Worm (Caenorhabditis elegans) whole organism, dauer: ENCODE results near the gene soc-2.

ENCODE experiments used
- unc-62 ChIP-seq: sonication (generic microtip); optimal IDR thresholded peaks from 2 replicates; lab custom pipeline; 2017; ENCODE audit warnings: missing biosample characterization, missing genetic modification reagents, missing genetic modification characterization

The soc-2 gene

DNA sequence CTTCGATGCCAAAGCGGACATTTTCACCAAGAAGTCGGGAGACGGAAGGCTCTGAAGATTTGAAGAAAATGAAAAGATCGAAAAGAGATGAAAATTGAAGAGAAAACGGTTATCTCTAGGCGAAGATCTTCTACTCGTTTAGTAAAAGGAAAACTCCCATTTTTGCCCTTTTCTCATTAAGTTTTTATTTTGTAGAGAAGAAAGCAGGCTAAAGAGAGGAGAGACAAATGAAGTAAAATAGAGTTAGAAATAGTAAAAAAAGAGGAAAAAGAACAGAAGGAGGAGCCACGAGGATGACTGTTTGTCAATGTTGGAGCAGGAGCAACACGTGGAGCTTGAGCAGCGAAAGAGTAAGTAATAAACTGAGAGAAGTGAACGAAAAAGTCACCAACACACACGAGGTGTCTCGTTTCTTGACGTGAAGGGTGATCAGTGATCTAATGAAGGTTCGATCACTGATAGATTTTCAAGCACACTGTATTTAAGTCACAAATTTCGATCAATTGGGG lies 63.4 kb downstream of the soc-2 start, which contains the start of gene ivd-1:
Gene ivd-1, minus strand, starts transcription at position 51 of the 509 bp plus-strand sequence.
- TF ChIP-seq unc-62 (GFP tag; lab: Kevin White, UChicago), result no peak

ce11 chrIV:5086961-5087326 lies 65.3 kb downstream of the soc-2 start:
- TF ChIP-seq unc-62 (GFP tag; lab: Kevin White, UChicago), result no peak

ce11 chrIV:5086243-5086960 lies 65.9 kb downstream of the soc-2 start:
- no peak for TF ChIP-seq unc-62 (GFP tag; lab: Kevin White, UChicago)

ce11 chrIV:5085782-5086181 lies 66.5 kb downstream of the soc-2 start:
- no peak for TF ChIP-seq unc-62 (GFP tag; lab: Kevin White, UChicago)

DNA sequence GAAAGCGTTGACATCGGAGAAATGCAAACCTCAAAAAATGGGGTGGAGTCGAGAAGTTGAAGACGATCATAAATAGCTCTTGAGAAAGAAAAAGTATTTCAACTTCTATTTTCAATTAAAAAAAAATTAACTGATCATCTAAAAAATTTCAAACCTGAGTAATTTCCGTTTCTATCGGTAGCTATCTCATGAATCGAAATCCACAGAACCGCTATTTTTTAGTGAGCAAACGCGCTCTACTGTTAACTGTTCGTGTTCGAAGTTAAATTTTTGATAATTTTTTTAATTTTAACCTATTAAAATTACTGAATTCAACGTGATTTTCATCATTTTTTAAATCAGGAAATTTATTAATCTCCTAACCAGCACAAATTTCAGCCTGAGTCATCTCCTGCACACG lies 68.5 kb downstream of the soc-2 start:
- no peak for TF ChIP-seq unc-62 (GFP tag; lab: Kevin White, UChicago)

- no peak for TF ChIP-seq unc-62 (GFP tag; lab: Kevin White, UChicago)
Observed at ce11 chrIV:5082900-5083530, 69.3 kb downstream of the soc-2 start, which contains the start of gene pygo-1. Gene pygo-1, plus strand, starts transcription at chrIV:5083303.

ce11 chrIV:5081122-5081521 lies 71.2 kb downstream of the soc-2 start:
- no peak for TF ChIP-seq unc-62 (GFP tag; lab: Kevin White, UChicago)

DNA sequence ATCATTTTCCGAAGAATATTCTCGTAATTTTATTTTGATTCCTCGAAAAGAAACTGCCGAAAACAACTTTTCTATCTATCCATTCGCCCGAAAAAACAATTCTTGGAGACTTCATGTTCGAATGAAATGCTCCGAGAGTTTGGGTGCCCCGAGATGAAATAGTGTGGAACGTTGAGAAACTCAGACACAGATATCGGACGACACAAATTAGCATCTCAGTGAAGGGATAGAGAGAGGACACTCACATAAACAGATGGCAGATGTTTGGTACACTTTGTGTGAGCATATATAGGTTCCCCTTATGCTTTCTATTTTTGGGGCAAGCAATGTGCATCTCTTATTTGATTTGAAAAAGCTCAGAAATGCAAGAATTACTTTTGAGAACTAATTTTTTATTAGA lies 73.4 kb downstream of the soc-2 start:
- no peak for TF ChIP-seq unc-62 (GFP tag; lab: Kevin White, UChicago)

ce11 chrIV:5077918-5078317 lies 74.4 kb downstream of the soc-2 start:
- TF ChIP-seq unc-62 (GFP tag; lab: Kevin White, UChicago), result no peak
